Fruit fly (Drosophila melanogaster): ENCODE measurements around the gene CG3961.

The CG3961 gene

DNA sequence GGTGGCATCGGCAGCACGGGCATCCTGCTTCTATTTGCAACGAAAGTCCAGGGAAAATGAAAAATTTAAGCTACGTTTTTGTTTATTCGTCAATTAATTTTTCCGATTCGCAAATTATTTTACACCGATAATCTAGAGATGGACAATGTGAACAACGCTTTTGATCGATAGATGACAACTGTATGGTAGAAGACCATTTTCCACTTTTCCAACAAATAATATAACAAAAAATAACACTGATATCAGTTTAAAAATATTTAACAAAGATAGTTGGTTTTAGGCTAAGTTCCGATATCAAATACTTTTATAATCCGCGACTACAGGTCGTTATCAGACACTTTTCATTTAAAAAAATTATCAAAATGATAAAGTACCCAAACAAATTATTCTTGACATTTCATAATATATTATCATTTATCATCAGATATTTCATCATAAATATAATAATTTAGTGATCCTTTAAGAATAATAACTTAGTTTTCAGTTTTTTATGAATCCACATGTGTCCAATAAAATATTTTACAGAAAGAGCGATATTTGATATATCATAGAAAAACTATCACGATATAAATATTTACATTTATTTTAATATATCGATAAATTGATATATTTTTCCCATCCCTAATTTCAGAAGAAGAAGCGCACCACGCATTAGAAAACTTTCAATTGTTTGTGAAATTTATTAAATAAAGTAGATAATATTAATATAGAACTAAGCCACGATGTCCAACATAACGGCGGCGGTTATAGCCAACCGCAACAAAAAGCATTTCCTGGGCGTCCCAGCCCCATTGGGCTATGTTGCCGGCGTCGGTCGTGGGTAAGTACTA lies 14.7 kb upstream of the CG3961 start, which contains the start of the genes CSN1b and Prp6 (continued):
- TF ChIP-seq row (GFP tag; IDR thresholded peaks at IDR 0.05) (peak; percentile 77), D (optimal IDR thresholded peaks at IDR 0.05) (no peak), D (GFP tag; optimal IDR thresholded peaks at IDR 0.05) (no peak), CG2889 (GFP tag; IDR thresholded peaks at IDR 0.05) (no peak), Camta (GFP tag; optimal IDR thresholded peaks at IDR 0.05) (no peak), CG12219 (GFP tag; optimal IDR thresholded peaks at IDR 0.05) (no peak), CG8281 (tag; optimal IDR thresholded peaks at IDR 0.05) (no peak), CG6254 (GFP tag; optimal IDR thresholded peaks at IDR 0.05) (no peak), scrt (GFP tag; optimal IDR thresholded peaks at IDR 0.05) (no peak), Atf3 (GFP tag; optimal IDR thresholded peaks at IDR 0.05) (no peak), C15 (GFP tag; IDR thresholded peaks at IDR 0.05) (no peak), Hr39 (optimal IDR thresholded peaks at IDR 0.05) (no peak), slou (GFP tag; optimal IDR thresholded peaks at IDR 0.05) (no peak), CG4424 (GFP tag; optimal IDR thresholded peaks at IDR 0.05) (peak; percentile 33), CG15073 (GFP tag; optimal IDR thresholded peaks at IDR 0.05) (no peak), Lim3 (GFP tag; IDR thresholded peaks at IDR 0.05) (no peak), CG7963 (GFP tag; IDR thresholded peaks at IDR 0.05; ENCODE audit: partially characterized antibody) (peak; percentile 41; the same call in 1 of the 3 replicates), amos (GFP tag; IDR thresholded peaks at IDR 0.05; ENCODE audit: partially characterized antibody) (peak; percentile 60), hb (GFP tag; IDR thresholded peaks at IDR 0.05; ENCODE audit: partially characterized antibody) (no peak), CrebB (tag; optimal IDR thresholded peaks at IDR 0.05) (no peak), YL-1 (GFP tag; optimal IDR thresholded peaks at IDR 0.05) (no peak), da (GFP tag; optimal IDR thresholded peaks at IDR 0.05) (no peak), btn (GFP tag; optimal IDR thresholded peaks at IDR 0.05) (no peak), dm (GFP tag; optimal IDR thresholded peaks at IDR 0.05) (no peak), salm (tag; optimal IDR thresholded peaks at IDR 0.05) (no peak), mam (GFP tag; optimal IDR thresholded peaks at IDR 0.05) (peak; percentile 12), CG10366 (GFP tag; IDR thresholded peaks at IDR 0.05) (no peak), CG2712 (tag; optimal IDR thresholded peaks at IDR 0.05) (no peak), ham (GFP tag; IDR thresholded peaks at IDR 0.05) (no peak), repo (GFP tag; optimal IDR thresholded peaks at IDR 0.05) (no peak), pb (GFP tag; optimal IDR thresholded peaks at IDR 0.05) (no peak), CoRest (tag; optimal IDR thresholded peaks at IDR 0.05) (peak; percentile 46), hbn (GFP tag; IDR thresholded peaks at IDR 0.05; ENCODE audit: partially characterized antibody) (peak; percentile 31), gcm2 (GFP tag; optimal IDR thresholded peaks at IDR 0.05) (no peak), Vsx1 (GFP tag; optimal IDR thresholded peaks at IDR 0.05) (no peak), CG2678 (tag; optimal IDR thresholded peaks at IDR 0.05) (no peak), CG10321 (GFP tag; IDR thresholded peaks at IDR 0.05) (no peak), crol (GFP tag; IDR thresholded peaks at IDR 0.05) (no peak), wdn (GFP tag; IDR thresholded peaks at IDR 0.05) (no peak), NfI (GFP tag; optimal IDR thresholded peaks at IDR 0.05) (no peak), klu (GFP tag; IDR thresholded peaks at IDR 0.05) (no peak), nau (GFP tag; optimal IDR thresholded peaks at IDR 0.05) (no peak), Ets65A (GFP tag) (no peak), Hr3 (GFP tag; optimal IDR thresholded peaks at IDR 0.05) (peak; percentile 15), twi (tag; optimal IDR thresholded peaks at IDR 0.05) (no peak), Eip74EF (GFP tag; optimal IDR thresholded peaks at IDR 0.05) (no peak), CG10267 (tag; optimal IDR thresholded peaks at IDR 0.05) (peak; percentile 27), insv (GFP tag; optimal IDR thresholded peaks at IDR 0.05) (no peak), wek (GFP tag; optimal IDR thresholded peaks at IDR 0.05) (no peak), Tbp (GFP tag; optimal IDR thresholded peaks at IDR 0.05) (no peak), E2f2 (GFP tag; IDR thresholded peaks at IDR 0.05) (no peak)

Measured in whole organism, embryonic.